Worm (Caenorhabditis elegans) whole organism, mixed stage, embryonic: ENCODE results near the gene gtf-2H1.
A peak's percentile ranks its signal among the peaks of the same experiment; 100 is the strongest.

ENCODE experiments used
- M03D4.4 ChIP-seq: sonication (generic microtip); optimal IDR thresholded peaks from 2 replicates; lab custom pipeline; 2017; ENCODE audit warnings: mild to moderate bottlenecking, missing genetic modification characterization, missing compliant biosample characterization
- bed-3 ChIP-seq: fragments of 200-800 bp; sonication (Bioruptor generic); optimal IDR thresholded peaks from 3 replicates; lab custom pipeline; 2018; ENCODE audit warnings: mild to moderate bottlenecking, missing genetic modification characterization, moderate library complexity, missing compliant biosample characterization
- blmp-1 ChIP-seq: fragments of 150-350 bp; optimal IDR thresholded peaks from 2 replicates; lab custom pipeline; 2014; ENCODE audit warnings: missing biosample characterization, missing genetic modification characterization
- ceh-39 ChIP-seq: fragments of 150-350 bp; optimal IDR thresholded peaks from 2 replicates; lab custom pipeline; 2014; ENCODE audit warnings: missing biosample characterization, missing genetic modification characterization
- ceh-43 ChIP-seq: fragments of 200-800 bp; sonication (Bioruptor generic); optimal IDR thresholded peaks from 2 replicates; lab custom pipeline; 2018; ENCODE audit warnings: mild to moderate bottlenecking, missing genetic modification characterization, moderate library complexity, missing compliant biosample characterization
- ceh-83 ChIP-seq: fragments of 200-800 bp; sonication (Bioruptor generic); optimal IDR thresholded peaks from 2 replicates; lab custom pipeline; 2018; ENCODE audit warnings: mild to moderate bottlenecking, missing genetic modification characterization, missing compliant biosample characterization
- ces-1 ChIP-seq: fragments of 150-350 bp; optimal IDR thresholded peaks from 2 replicates; lab custom pipeline; 2014; ENCODE audit warnings: missing biosample characterization, missing genetic modification reagents, missing genetic modification characterization
- cnd-1 ChIP-seq: fragments of 200-800 bp; sonication (Bioruptor generic); optimal IDR thresholded peaks from 2 replicates; lab custom pipeline; 2018; ENCODE audit warnings: mild to moderate bottlenecking, missing genetic modification characterization, missing compliant biosample characterization
- drap-1 ChIP-seq: fragments of 200-800 bp; sonication (Bioruptor generic); optimal IDR thresholded peaks from 3 replicates; lab custom pipeline; 2018; ENCODE audit warnings: mild to moderate bottlenecking, missing genetic modification characterization, missing compliant biosample characterization
- elt-1 ChIP-seq: sonication (generic microtip); optimal IDR thresholded peaks from 2 replicates; lab custom pipeline; 2017; ENCODE audit warnings: missing genetic modification characterization, mild to moderate bottlenecking, missing compliant biosample characterization, antibody characterized with exemption, moderate library complexity, borderline replicate concordance; ENCODE audit not compliant: insufficient read depth
- elt-3 ChIP-seq: fragments of 150-350 bp; optimal IDR thresholded peaks from 2 replicates; lab custom pipeline; 2014; ENCODE audit warnings: missing biosample characterization, missing genetic modification characterization
- flh-1 ChIP-seq: fragments of 200-800 bp; sonication (Bioruptor generic); optimal IDR thresholded peaks from 2 replicates; lab custom pipeline; 2018; ENCODE audit warnings: mild to moderate bottlenecking, missing genetic modification characterization, moderate library complexity, missing compliant biosample characterization
- ham-2 ChIP-seq: fragments of 200-800 bp; sonication (Bioruptor generic); optimal IDR thresholded peaks from 2 replicates; lab custom pipeline; 2018; ENCODE audit warnings: mild to moderate bottlenecking, missing genetic modification characterization, missing compliant biosample characterization
- hlh-1 ChIP-seq: fragments of 150-350 bp; optimal IDR thresholded peaks from 2 replicates; lab custom pipeline; 2014; ENCODE audit warnings: missing biosample characterization, missing genetic modification reagents, missing genetic modification characterization
- lin-13 ChIP-seq: fragments of 150-350 bp; optimal IDR thresholded peaks from 2 replicates; lab custom pipeline; 2014; ENCODE audit warnings: missing biosample characterization, missing genetic modification characterization
- lin-32 ChIP-seq: fragments of 200-800 bp; sonication (Bioruptor generic); optimal IDR thresholded peaks from 2 replicates; lab custom pipeline; 2018; ENCODE audit warnings: mild to moderate bottlenecking, missing genetic modification characterization, missing compliant biosample characterization
- lsy-2 ChIP-seq: fragments of 150-350 bp; optimal IDR thresholded peaks from 2 replicates; lab custom pipeline; 2014; ENCODE audit warnings: missing biosample characterization, missing genetic modification characterization
- mab-5 ChIP-seq: fragments of 150-350 bp; optimal IDR thresholded peaks from 2 replicates; lab custom pipeline; 2014; ENCODE audit warnings: missing biosample characterization, missing genetic modification characterization
- mep-1 ChIP-seq: fragments of 150-350 bp; optimal IDR thresholded peaks from 2 replicates; lab custom pipeline; 2017; ENCODE audit warnings: missing biosample characterization, missing genetic modification reagents, missing genetic modification characterization, inconsistent platforms
- mls-2 ChIP-seq: sonication (generic microtip); optimal IDR thresholded peaks from 2 replicates; lab custom pipeline; 2016; ENCODE audit warnings: mild to moderate bottlenecking, missing genetic modification characterization, moderate library complexity, missing compliant biosample characterization
- nhr-12 ChIP-seq: fragments of 150-350 bp; optimal IDR thresholded peaks from 2 replicates; lab custom pipeline; 2014; ENCODE audit warnings: missing biosample characterization, missing genetic modification characterization
- nhr-2 ChIP-seq: fragments of 150-350 bp; optimal IDR thresholded peaks from 2 replicates; lab custom pipeline; 2014; ENCODE audit warnings: missing biosample characterization, missing genetic modification characterization
- nhr-237 ChIP-seq: fragments of 150-350 bp; optimal IDR thresholded peaks from 2 replicates; lab custom pipeline; 2014; ENCODE audit warnings: missing biosample characterization, missing genetic modification characterization
- nhr-28 ChIP-seq: fragments of 150-350 bp; optimal IDR thresholded peaks from 2 replicates; lab custom pipeline; 2014; ENCODE audit warnings: missing biosample characterization, missing genetic modification characterization
- nhr-76 ChIP-seq: sonication (generic microtip); optimal IDR thresholded peaks from 2 replicates; lab custom pipeline; 2017; ENCODE audit warnings: missing biosample characterization, missing genetic modification characterization
- pha-4 ChIP-seq: fragments of 150-350 bp; optimal IDR thresholded peaks from 2 replicates; lab custom pipeline; 2018; ENCODE audit warnings: missing biosample characterization, missing genetic modification reagents, missing genetic modification characterization
- sem-2 ChIP-seq: fragments of 200-800 bp; sonication (Bioruptor generic); optimal IDR thresholded peaks from 2 replicates; lab custom pipeline; 2018; ENCODE audit warnings: mild to moderate bottlenecking, missing genetic modification characterization, missing compliant biosample characterization
- snpc-4 ChIP-seq: fragments of 150-350 bp; optimal IDR thresholded peaks from 2 replicates; lab custom pipeline; 2014; ENCODE audit warnings: missing biosample characterization, missing genetic modification characterization
- sptf-1 ChIP-seq: sonication (generic microtip); optimal IDR thresholded peaks from 2 replicates; lab custom pipeline; 2017; ENCODE audit warnings: mild to moderate bottlenecking, missing genetic modification characterization, moderate library complexity, missing compliant biosample characterization
- tbx-8 ChIP-seq: fragments of 200-800 bp; sonication (Bioruptor generic); optimal IDR thresholded peaks from 2 replicates; lab custom pipeline; 2018; ENCODE audit warnings: mild to moderate bottlenecking, missing genetic modification characterization, moderate library complexity, missing compliant biosample characterization
- unc-120 ChIP-seq: sonication (generic microtip); optimal IDR thresholded peaks from 2 replicates; lab custom pipeline; 2017; ENCODE audit warnings: missing genetic modification characterization, missing compliant biosample characterization; ENCODE audit not compliant: poor library complexity, severe bottlenecking
- unc-39 ChIP-seq: fragments of 150-350 bp; optimal IDR thresholded peaks from 2 replicates; lab custom pipeline; 2014; ENCODE audit warnings: missing biosample characterization, missing genetic modification characterization
- unc-62 ChIP-seq: fragments of 150-350 bp; optimal IDR thresholded peaks from 2 replicates; lab custom pipeline; 2014; ENCODE audit warnings: missing biosample characterization, missing genetic modification reagents, missing genetic modification characterization
- zip-8 ChIP-seq: fragments of 150-350 bp; optimal IDR thresholded peaks from 2 replicates; lab custom pipeline; 2014; ENCODE audit warnings: missing biosample characterization, missing genetic modification characterization
- ztf-11 ChIP-seq: fragments of 150-350 bp; optimal IDR thresholded peaks from 2 replicates; lab custom pipeline; 2014; ENCODE audit warnings: missing biosample characterization, missing genetic modification characterization

Gene gtf-2H1

DNA sequence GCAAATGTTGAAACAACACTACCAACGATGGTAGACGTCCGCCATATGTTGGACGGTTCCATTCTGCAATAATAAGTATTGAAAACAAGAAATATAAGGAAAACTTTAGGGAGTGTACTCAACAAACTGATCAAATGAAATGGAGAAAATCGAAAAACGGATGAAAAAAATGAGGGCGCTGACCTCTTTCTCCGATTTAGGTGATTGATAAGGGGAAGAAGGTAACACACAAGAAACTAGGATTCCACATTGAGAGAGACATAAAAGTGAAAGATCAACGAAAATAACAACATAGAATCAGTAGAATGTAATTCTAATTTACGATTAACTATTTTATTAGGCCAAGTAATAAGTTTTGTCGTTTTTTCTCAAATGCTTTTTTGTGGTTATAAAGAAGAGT lies 27.6 kb upstream of the gtf-2H1 start, which contains the start of gene dpy-9:
Gene dpy-9, minus strand, starts transcription at position 63 of the 400 bp plus-strand sequence.
- TF ChIP-seq cnd-1 (tag; lab: Kevin White, UChicago) (no peak), lin-32 (GFP tag; lab: Kevin White, UChicago) (no peak), ham-2 (GFP tag; lab: Kevin White, UChicago) (no peak), drap-1 (no peak), elt-1 (tag; lab: Kevin White, UChicago) (no peak), sptf-1 (tag; lab: Kevin White, UChicago) (no peak), sem-2 (GFP tag; lab: Kevin White, UChicago) (no peak), ztf-11 (tag; lab: Kevin White, UChicago) (no peak), tbx-8 (GFP tag; lab: Kevin White, UChicago) (no peak), hlh-1 (tag; lab: Kevin White, UChicago) (no peak), unc-120 (tag; lab: Kevin White, UChicago) (no peak), bed-3 (no peak), mab-5 (tag; lab: Kevin White, UChicago) (no peak), M03D4.4 (no peak), ceh-39 (no peak)
- TF ChIP-seq, all 35 proteins: peak for 0

DNA sequence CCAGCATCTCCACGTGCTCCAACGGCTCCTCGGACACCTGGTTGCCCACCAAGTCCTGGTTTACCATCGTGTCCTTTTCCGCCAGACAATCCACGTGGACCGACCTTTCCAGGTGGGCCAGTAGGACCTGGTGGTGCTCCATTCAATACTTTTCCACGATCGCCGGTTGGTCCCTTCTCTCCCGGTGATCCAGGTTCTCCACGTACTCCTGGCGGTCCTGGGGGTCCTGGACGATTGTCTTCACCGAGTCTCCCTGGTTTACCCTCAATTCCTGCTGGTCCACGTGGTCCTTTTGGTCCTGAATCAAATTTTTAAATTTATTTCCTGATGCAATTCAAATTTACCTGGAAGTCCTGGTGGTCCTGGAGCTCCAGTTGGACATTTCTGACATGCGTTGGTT lies 26.8 kb upstream of the gtf-2H1 start:
- TF ChIP-seq ceh-43 (GFP tag; lab: Kevin White, UChicago) (no peak), M03D4.4 (no peak), ztf-11 (tag; lab: Kevin White, UChicago) (no peak), flh-1 (no peak), ceh-39 (no peak), mep-1 (tag; lab: Kevin White, UChicago) (no peak), elt-1 (tag; lab: Kevin White, UChicago) (no peak), mls-2 (tag; lab: Kevin White, UChicago) (no peak), elt-3 (tag; lab: Kevin White, UChicago) (no peak), nhr-12 (tag; lab: Kevin White, UChicago) (no peak)

DNA sequence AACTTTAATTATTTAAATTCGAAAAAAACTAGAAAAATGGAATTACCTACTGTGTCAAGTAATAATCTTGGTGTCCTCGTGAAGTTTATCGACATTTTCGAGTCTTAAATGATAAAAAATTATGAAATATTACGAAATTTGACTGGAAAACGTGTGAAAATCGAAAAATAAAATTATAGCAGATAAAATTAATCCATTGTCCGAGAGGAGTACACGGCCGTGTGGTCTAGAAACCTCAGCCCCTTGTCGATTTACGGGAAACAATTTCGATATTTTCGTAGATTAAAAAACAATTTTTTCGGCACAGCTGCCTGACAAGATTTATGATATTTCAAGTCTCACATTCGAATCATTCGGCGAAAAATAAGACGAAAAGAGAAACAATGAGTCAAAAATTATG lies 25.5 kb upstream of the gtf-2H1 start, which contains the start of gene R02D3.8:
Gene R02D3.8, minus strand, starts transcription at position 109 of the 400 bp plus-strand sequence.
- TF ChIP-seq M03D4.4 (no peak), ces-1 (GFP tag; lab: Kevin White, UChicago) (peak; percentile 4), mls-2 (tag; lab: Kevin White, UChicago) (no peak), mab-5 (tag; lab: Kevin White, UChicago) (no peak), ceh-43 (GFP tag; lab: Kevin White, UChicago) (no peak)

DNA sequence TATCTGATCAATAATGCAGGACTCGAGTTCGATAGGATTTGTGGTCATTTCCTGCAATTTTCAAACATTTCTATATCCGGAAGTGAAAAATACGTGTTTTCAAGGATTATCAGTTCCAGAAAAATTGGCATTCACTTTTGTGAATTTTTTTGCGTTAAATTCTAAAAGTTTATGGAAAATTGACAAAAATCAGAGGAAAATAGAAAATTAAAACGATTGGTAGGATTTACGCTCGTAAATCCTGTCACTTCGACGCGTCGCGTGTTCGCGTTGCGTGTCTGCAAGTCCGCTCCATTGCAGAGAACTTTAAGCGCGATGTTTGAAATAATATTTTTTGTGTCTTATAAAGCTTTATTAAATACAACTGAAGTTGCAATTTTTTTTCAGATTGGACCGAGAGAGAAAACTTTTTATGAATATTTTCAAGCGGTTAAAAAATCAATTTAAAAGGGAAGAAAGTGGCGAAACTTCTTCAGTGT lies 23.8 kb upstream of the gtf-2H1 start, which contains the start of gene rcat-1:
Gene rcat-1, minus strand, starts transcription at position 51 of the 479 bp plus-strand sequence.
- peak; percentile 87 for TF ChIP-seq lsy-2 (tag; lab: Kevin White, UChicago)
- no peak for TF ChIP-seq zip-8 (tag; lab: Kevin White, UChicago)
- TF ChIP-seq ceh-39 = peak; percentile 74
- TF ChIP-seq M03D4.4 = no peak
- TF ChIP-seq unc-39 (tag; lab: Kevin White, UChicago) = no peak
- TF ChIP-seq nhr-2 (tag; lab: Kevin White, UChicago) = peak; percentile 10
- TF ChIP-seq ces-1 (GFP tag; lab: Kevin White, UChicago) = peak; percentile 72
- TF ChIP-seq pha-4 = peak; percentile 78
- TF ChIP-seq mls-2 (tag; lab: Kevin White, UChicago) = no peak
- TF ChIP-seq mab-5 (tag; lab: Kevin White, UChicago) = no peak
- no peak for TF ChIP-seq snpc-4 (tag; lab: Kevin White, UChicago)
- TF ChIP-seq bed-3 = no peak
- TF ChIP-seq mep-1 (tag; lab: Kevin White, UChicago) = peak; percentile 95
- no peak for TF ChIP-seq elt-1 (tag; lab: Kevin White, UChicago)
- no peak for TF ChIP-seq elt-3 (tag; lab: Kevin White, UChicago)
- no peak for TF ChIP-seq ztf-11 (tag; lab: Kevin White, UChicago)
- TF ChIP-seq lin-32 (GFP tag; lab: Kevin White, UChicago) = no peak
- TF ChIP-seq unc-62 (GFP tag; lab: Kevin White, UChicago) = peak; percentile 59
- TF ChIP-seq cnd-1 (tag; lab: Kevin White, UChicago) = peak; percentile 9
- TF ChIP-seq nhr-76 = no peak
- TF ChIP-seq tbx-8 (GFP tag; lab: Kevin White, UChicago) = no peak
- no peak for TF ChIP-seq sptf-1 (tag; lab: Kevin White, UChicago)
- no peak for TF ChIP-seq flh-1
- no peak for TF ChIP-seq blmp-1
- TF ChIP-seq hlh-1 (tag; lab: Kevin White, UChicago) = peak; percentile 36
- no peak for TF ChIP-seq nhr-28 (tag; lab: Kevin White, UChicago)
- peak; percentile 8 for TF ChIP-seq unc-120 (tag; lab: Kevin White, UChicago)
- no peak for TF ChIP-seq sem-2 (GFP tag; lab: Kevin White, UChicago)
- TF ChIP-seq ham-2 (GFP tag; lab: Kevin White, UChicago) = no peak
- no peak for TF ChIP-seq drap-1
- no peak for TF ChIP-seq ceh-83 (GFP tag; lab: Kevin White, UChicago)
- peak; percentile 83 for TF ChIP-seq nhr-237 (tag; lab: Kevin White, UChicago)
- no peak for TF ChIP-seq nhr-12 (tag; lab: Kevin White, UChicago)
- TF ChIP-seq lin-13 (tag; lab: Kevin White, UChicago) = peak; percentile 89
- no peak for TF ChIP-seq ceh-43 (GFP tag; lab: Kevin White, UChicago)
